Fruit fly (Drosophila melanogaster) whole organism, embryonic: ENCODE data around the gene Rpt5.
A peak's percentile ranks its signal among the peaks of the same experiment; 100 is the strongest.

Experiments used
- Atf6 ChIP-seq: fragments of 200-800 bp; sonication (Bioruptor generic); IDR thresholded peaks from 2 replicates; pipeline ENCODE4 v1.3.6; 2022; ENCODE audit warnings: missing biosample characterization, missing genetic modification characterization
- CG10543 ChIP-seq: fragments of 200-800 bp; sonication (Bioruptor generic); optimal IDR thresholded peaks from 3 replicates; lab custom pipeline; 2017; ENCODE audit warnings: missing biosample characterization, mild to moderate bottlenecking, missing genetic modification characterization, moderate library complexity
- CG12236 ChIP-seq: fragments of 200-800 bp; sonication (Bioruptor generic); optimal IDR thresholded peaks from 2 replicates; lab custom pipeline; 2016; ENCODE audit warnings: missing biosample characterization, missing genetic modification characterization
- CG15269 ChIP-seq: fragments of 200-800 bp; sonication (Bioruptor generic); optimal IDR thresholded peaks from 2 replicates; lab custom pipeline; 2018; ENCODE audit warnings: missing biosample characterization, mild to moderate bottlenecking, missing genetic modification characterization, moderate library complexity
- CG1603 ChIP-seq: fragments of 200-800 bp; sonication (Bioruptor generic); optimal IDR thresholded peaks from 2 replicates; lab custom pipeline; 2019; ENCODE audit warnings: missing biosample characterization, mild to moderate bottlenecking, missing genetic modification characterization, moderate library complexity
- CG16815 ChIP-seq: fragments of 200-800 bp; sonication (Bioruptor generic); optimal IDR thresholded peaks from 3 replicates; lab custom pipeline; 2017; ENCODE audit warnings: missing biosample characterization, mild to moderate bottlenecking, missing genetic modification characterization
- CG17385 ChIP-seq: fragments of 200-800 bp; sonication (Bioruptor generic); optimal IDR thresholded peaks from 3 replicates; lab custom pipeline; 2018; ENCODE audit warnings: missing biosample characterization, mild to moderate bottlenecking, missing genetic modification characterization
- CG17912 ChIP-seq: fragments of 200-800 bp; sonication (Bioruptor generic); optimal IDR thresholded peaks from 2 replicates; lab custom pipeline; 2018; ENCODE audit warnings: missing biosample characterization, mild to moderate bottlenecking, missing genetic modification characterization
- CG2875 ChIP-seq: fragments of 200-800 bp; sonication (Bioruptor generic); optimal IDR thresholded peaks from 2 replicates; lab custom pipeline; 2017; ENCODE audit warnings: missing biosample characterization, mild to moderate bottlenecking, missing genetic modification characterization, missing genetic modification reagents
- CG30020 ChIP-seq: fragments of 200-800 bp; optimal IDR thresholded peaks from 2 replicates; lab custom pipeline; 2019; ENCODE audit warnings: missing biosample characterization, mild to moderate bottlenecking, missing genetic modification characterization, moderate library complexity
- CG31388 ChIP-seq: fragments of 200-800 bp; sonication (Bioruptor generic); optimal IDR thresholded peaks from 2 replicates; lab custom pipeline; 2016; ENCODE audit warnings: missing biosample characterization, missing genetic modification characterization
- CG32772 ChIP-seq: fragments of 200-800 bp; sonication (Bioruptor generic); IDR thresholded peaks from 2 replicates; pipeline ENCODE4 v1.3.6; 2022; ENCODE audit warnings: missing biosample characterization, missing genetic modification characterization
- CG6254 ChIP-seq: fragments of 200-800 bp; sonication (Bioruptor generic); optimal IDR thresholded peaks from 3 replicates; lab custom pipeline; 2017; ENCODE audit warnings: mild to moderate bottlenecking, missing biosample characterization, missing genetic modification reagents, missing genetic modification characterization
- CG6689 ChIP-seq: fragments of 200-800 bp; sonication (Bioruptor generic); IDR thresholded peaks from 2 replicates; pipeline ENCODE4 v1.3.6; 2022; ENCODE audit warnings: missing biosample characterization, missing genetic modification characterization
- CG6765 ChIP-seq: fragments of 200-800 bp; sonication (Bioruptor generic); optimal IDR thresholded peaks from 3 replicates; lab custom pipeline; 2017; ENCODE audit warnings: missing biosample characterization, mild to moderate bottlenecking, missing genetic modification characterization
- Camta ChIP-seq: fragments of 200-800 bp; sonication (Bioruptor generic); optimal IDR thresholded peaks from 2 replicates; lab custom pipeline; 2016; ENCODE audit warnings: missing biosample characterization, missing genetic modification characterization
- Dbx ChIP-seq: fragments of 200-800 bp; sonication (Bioruptor generic); IDR thresholded peaks from 3 replicates; pipeline ENCODE4 v1.3.6; 2022; ENCODE audit warnings: missing biosample characterization, missing genetic modification characterization
- Dp ChIP-seq: fragments of 200-800 bp; sonication (Bioruptor generic); optimal IDR thresholded peaks from 2 replicates; lab custom pipeline; 2018; ENCODE audit warnings: missing biosample characterization, mild to moderate bottlenecking, missing genetic modification characterization, moderate library complexity
- E2f1 ChIP-seq: fragments of 200-800 bp; sonication (Bioruptor generic); IDR thresholded peaks from 2 replicates; pipeline ENCODE4 v1.3.6; 2022; ENCODE audit warnings: missing biosample characterization, missing genetic modification characterization
- Fer2 ChIP-seq: fragments of 200-800 bp; sonication (Bioruptor generic); optimal IDR thresholded peaks from 2 replicates; lab custom pipeline; 2018; ENCODE audit warnings: missing biosample characterization, mild to moderate bottlenecking, missing genetic modification characterization, moderate library complexity
- H15 ChIP-seq: fragments of 200-800 bp; sonication (Bioruptor generic); IDR thresholded peaks from 3 replicates; pipeline ENCODE4 v1.3.6; 2022; ENCODE audit warnings: missing biosample characterization, missing genetic modification characterization
- HmgD ChIP-seq: fragments of 200-800 bp; sonication (Bioruptor generic); optimal IDR thresholded peaks from 3 replicates; lab custom pipeline; 2016; ENCODE audit warnings: missing biosample characterization, missing genetic modification characterization
- HmgZ ChIP-seq: fragments of 200-800 bp; sonication (Bioruptor generic); optimal IDR thresholded peaks from 2 replicates; lab custom pipeline; 2018; ENCODE audit warnings: missing biosample characterization, mild to moderate bottlenecking, missing genetic modification characterization
- Hr51 ChIP-seq, 2 experiments: fragments of 200-800 bp; sonication (Bioruptor generic); optimal IDR thresholded peaks; 2 replicates in 1 of 2; 3 replicates in 1 of 2; lab custom pipeline; 2016 to 2018; ENCODE audit warnings: missing biosample characterization in 2 of 2, missing genetic modification characterization in 2 of 2, mild to moderate bottlenecking in 1 of 2, moderate library complexity in 1 of 2
- Jarid2 ChIP-seq: fragments of 200-800 bp; sonication (Bioruptor generic); optimal IDR thresholded peaks from 3 replicates; lab custom pipeline; 2017; ENCODE audit warnings: mild to moderate bottlenecking, missing biosample characterization, missing genetic modification reagents, missing genetic modification characterization
- Lpt ChIP-seq: fragments of >200 bp; optimal IDR thresholded peaks from 2 replicates; lab custom pipeline; 2018; ENCODE audit warnings: missing biosample characterization, missing genetic modification characterization
- MTF-1 ChIP-seq: fragments of 200-800 bp; sonication (Bioruptor generic); optimal IDR thresholded peaks from 2 replicates; lab custom pipeline; 2018; ENCODE audit warnings: missing biosample characterization, mild to moderate bottlenecking, missing genetic modification characterization, borderline replicate concordance
- NC2β ChIP-seq: fragments of 200-800 bp; sonication (Bioruptor generic); optimal IDR thresholded peaks from 2 replicates; lab custom pipeline; 2016; ENCODE audit warnings: missing biosample characterization, missing genetic modification characterization
- Nf-YC ChIP-seq: fragments of 200-800 bp; optimal IDR thresholded peaks from 3 replicates; lab custom pipeline; 2019; ENCODE audit warnings: missing biosample characterization, mild to moderate bottlenecking, missing genetic modification characterization, moderate library complexity
- Taf1 ChIP-seq: fragments of 200-800 bp; sonication (Bioruptor generic); IDR thresholded peaks from 2 replicates; pipeline ENCODE4 v1.3.6; 2022; ENCODE audit warnings: missing biosample characterization, missing genetic modification characterization
- Usf ChIP-seq: fragments of 200-800 bp; sonication (Bioruptor generic); optimal IDR thresholded peaks from 2 replicates; lab custom pipeline; 2017; ENCODE audit warnings: missing genotype, missing biosample characterization, missing genetic modification characterization
- Vsx1 ChIP-seq: fragments of 200-800 bp; sonication (Bioruptor generic); optimal IDR thresholded peaks from 2 replicates; lab custom pipeline; 2017; ENCODE audit warnings: missing biosample characterization, mild to moderate bottlenecking, missing genetic modification characterization, missing genetic modification reagents
- ap ChIP-seq: fragments of 200-800 bp; sonication (Bioruptor generic); IDR thresholded peaks from 2 replicates; pipeline ENCODE4 v1.3.6; 2022; ENCODE audit warnings: missing biosample characterization, missing genetic modification characterization
- ase ChIP-seq: fragments of 200-800 bp; sonication (Bioruptor generic); IDR thresholded peaks from 3 replicates; pipeline ENCODE4 v1.3.6; 2022; ENCODE audit warnings: missing biosample characterization, missing genetic modification characterization
- eve ChIP-seq, 2 experiments: fragments of >200 bp; optimal IDR thresholded peaks; 2 replicates each; lab custom pipeline; 2017; ENCODE audit warnings: missing biosample characterization in 2 of 2, missing genetic modification characterization in 2 of 2
- gcm2 ChIP-seq: fragments of 200-800 bp; sonication (Bioruptor generic); optimal IDR thresholded peaks from 2 replicates; lab custom pipeline; 2016; ENCODE audit warnings: missing biosample characterization, missing genetic modification characterization
- gem ChIP-seq: fragments of 200-800 bp; sonication (Bioruptor generic); optimal IDR thresholded peaks from 2 replicates; lab custom pipeline; 2019; ENCODE audit warnings: missing biosample characterization, mild to moderate bottlenecking, missing genetic modification characterization, moderate library complexity
- gt ChIP-seq: fragments of 200-800 bp; sonication (Bioruptor generic); IDR thresholded peaks from 2 replicates; pipeline ENCODE4 v1.3.6; 2022; ENCODE audit warnings: missing biosample characterization, missing genetic modification characterization
- her ChIP-seq: fragments of 200-800 bp; sonication (Bioruptor generic); optimal IDR thresholded peaks from 2 replicates; lab custom pipeline; 2016; ENCODE audit warnings: missing biosample characterization, missing genetic modification characterization
- jumu ChIP-seq: fragments of 200-800 bp; sonication (Bioruptor generic); optimal IDR thresholded peaks from 3 replicates; lab custom pipeline; 2016; ENCODE audit warnings: missing biosample characterization, missing genetic modification characterization
- oc ChIP-seq: fragments of 200-800 bp; sonication (Bioruptor generic); optimal IDR thresholded peaks from 2 replicates; lab custom pipeline; 2018; ENCODE audit warnings: missing biosample characterization, mild to moderate bottlenecking, missing genetic modification characterization, moderate library complexity
- p53 ChIP-seq: fragments of 200-800 bp; sonication (Bioruptor generic); optimal IDR thresholded peaks from 2 replicates; lab custom pipeline; 2016; ENCODE audit warnings: missing biosample characterization, missing genetic modification characterization
- pan ChIP-seq, 4 experiments: fragments of >200 bp in 3 of 4; fragments of 200-800 bp in 1 of 4; sonication (Bioruptor generic) in 1 of 4; optimal IDR thresholded peaks in 3 of 4; IDR thresholded peaks in 1 of 4; 2 replicates each; pipeline versions ENCODE4 v1.3.6 to Lab custom; 2017 to 2022; ENCODE audit warnings: missing biosample characterization in 2 of 4, missing genetic modification characterization in 2 of 4, mixed read lengths in 1 of 4
- row ChIP-seq: fragments of 200-800 bp; sonication (Bioruptor generic); IDR thresholded peaks from 3 replicates; pipeline ENCODE4 v1.3.6; 2022; ENCODE audit warnings: missing biosample characterization, missing genetic modification characterization
- sim ChIP-seq: fragments of 200-800 bp; sonication (Bioruptor generic); IDR thresholded peaks from 2 replicates; pipeline ENCODE4 v1.3.6; 2022; ENCODE audit warnings: missing biosample characterization, missing genetic modification characterization
- sob ChIP-seq: fragments of 200-800 bp; sonication (Bioruptor generic); IDR thresholded peaks from 2 replicates; pipeline ENCODE4 v1.3.6; 2022; ENCODE audit warnings: missing biosample characterization, missing genetic modification characterization
- sqz ChIP-seq: fragments of 200-800 bp; sonication (Bioruptor generic); optimal IDR thresholded peaks from 3 replicates; lab custom pipeline; 2018; ENCODE audit warnings: missing biosample characterization, mild to moderate bottlenecking, missing genetic modification characterization
- tin ChIP-seq: fragments of 200-800 bp; sonication (Bioruptor generic); optimal IDR thresholded peaks from 3 replicates; lab custom pipeline; 2016; ENCODE audit warnings: missing biosample characterization, missing genetic modification characterization
- trh ChIP-seq: fragments of 200-800 bp; sonication (Bioruptor generic); optimal IDR thresholded peaks from 2 replicates; lab custom pipeline; 2016; ENCODE audit warnings: missing biosample characterization, missing genetic modification characterization
- ttk ChIP-seq: fragments of 200-800 bp; sonication (Bioruptor generic); IDR thresholded peaks from 2 replicates; pipeline ENCODE4 v2.1.2; 2022; ENCODE audit warnings: missing biosample characterization, missing genetic modification characterization
- tx ChIP-seq: fragments of 200-800 bp; sonication (Bioruptor generic); optimal IDR thresholded peaks from 2 replicates; lab custom pipeline; 2016; ENCODE audit warnings: missing biosample characterization, missing genetic modification characterization
- yki ChIP-seq: fragments of >200 bp; optimal IDR thresholded peaks from 3 replicates; lab custom pipeline; 2018

The Rpt5 gene

DNA sequence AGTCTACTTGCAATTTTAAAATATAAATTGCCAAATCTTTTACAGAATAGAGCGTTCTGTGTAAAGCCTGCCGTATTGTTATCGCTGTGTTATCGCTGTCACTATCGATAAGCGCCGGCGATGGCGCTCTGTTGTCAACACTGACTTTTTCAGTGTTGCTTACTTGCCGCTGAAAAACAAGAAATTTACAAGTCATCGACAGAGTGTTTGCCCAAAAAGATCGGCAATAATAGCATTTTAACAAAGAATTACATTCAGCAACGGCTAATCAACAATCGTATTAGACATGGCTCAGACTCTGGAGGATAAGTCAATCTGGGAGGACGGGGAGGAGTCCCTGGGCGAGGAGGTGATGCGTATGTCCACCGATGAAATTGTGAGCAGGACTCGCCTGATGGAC, at the start of gene Rpt5, which contains the start of gene RanBP3 (continued):
- TF ChIP-seq p53 (GFP tag; lab: Kevin White, UChicago) (peak; percentile 32), trh (GFP tag; lab: Kevin White, UChicago) (peak; percentile 18), CG32772 (no peak), yki (lab: Kevin White, UChicago) (no peak), Fer2 (no peak), gt (GFP tag; lab: Robert Waterston, UW) (no peak), CG6765 (peak; percentile 26), H15 (GFP tag; lab: Robert Waterston, UW) (peak; percentile 6; the same call in 1 of the 3 replicates), CG10543 (GFP tag; lab: Kevin White, UChicago) (no peak), CG31388 (GFP tag; lab: Kevin White, UChicago) (no peak), E2f1 (GFP tag; lab: Robert Waterston, UW) (peak; percentile 51; the same call in 1 of the 2 replicates), sob (GFP tag; lab: Robert Waterston, UW) (peak; percentile 90), Dp (GFP tag; lab: Kevin White, UChicago) (peak; percentile 55), HmgD (peak; percentile 55), eve (GFP tag; optimal IDR thresholded peaks at IDR 0.05; lab: Kevin White, UChicago) (no peak), tx (peak; percentile 44), jumu (GFP tag; lab: Kevin White, UChicago) (peak; percentile 49), Usf (GFP tag; lab: Kevin White, UChicago) (no peak), row (GFP tag; lab: Robert Waterston, UW) (peak; percentile 49; the same call in 2 of the 3 replicates), Taf1 (GFP tag; lab: Robert Waterston, UW) (no peak), Lpt (GFP tag; lab: Kevin White, UChicago) (no peak), CG15269 (no peak), Dbx (GFP tag; lab: Robert Waterston, UW) (peak; percentile 59; the same call in 2 of the 3 replicates), Atf6 (no peak), Camta (GFP tag; lab: Kevin White, UChicago) (peak; percentile 6), ap (GFP tag; lab: Robert Waterston, UW) (no peak), Vsx1 (GFP tag; lab: Kevin White, UChicago) (no peak), Nf-YC (tag; lab: Kevin White, UChicago) (no peak), ttk (GFP tag; lab: Robert Waterston, UW) (no peak; the same call in 1 of the 2 replicates), CG17385 (GFP tag; lab: Kevin White, UChicago) (no peak), sim (GFP tag; lab: Robert Waterston, UW) (no peak), CG6254 (GFP tag; lab: Kevin White, UChicago) (no peak), CG12236 (GFP tag; lab: Kevin White, UChicago) (no peak), ase (no peak), CG16815 (GFP tag; lab: Kevin White, UChicago) (no peak), oc (tag; lab: Kevin White, UChicago) (no peak), gcm2 (GFP tag; lab: Kevin White, UChicago) (peak; percentile 10), CG1603 (tag; lab: Kevin White, UChicago) (no peak), NC2β (GFP tag; lab: Kevin White, UChicago) (peak; percentile 20), gem (tag; lab: Kevin White, UChicago) (no peak), tin (GFP tag; lab: Kevin White, UChicago) (peak; percentile 67), sqz (GFP tag; lab: Kevin White, UChicago) (no peak), CG30020 (no peak), her (GFP tag; lab: Kevin White, UChicago) (peak; percentile 59), CG6689 (GFP tag; lab: Robert Waterston, UW) (no peak), Jarid2 (no peak), CG2875 (GFP tag; lab: Kevin White, UChicago) (no peak), HmgZ (peak; percentile 89), Hr51 (GFP tag; optimal IDR thresholded peaks at IDR 0.05; lab: Kevin White, UChicago) (peak in 1 of 2 experiments; percentile 56), pan (optimal IDR thresholded peaks at IDR 0.05; lab: Kevin White, UChicago) (no peak), pan (GFP tag; optimal IDR thresholded peaks at IDR 0.05 in 1 of 2, IDR thresholded peaks at IDR 0.05 in 1 of 2) (no peak), MTF-1 (GFP tag; lab: Kevin White, UChicago) (no peak), CG17912 (GFP tag; lab: Kevin White, UChicago) (peak; percentile 7)
